Fruit fly (Drosophila melanogaster) whole organism, embryonic: ENCODE data around the gene IntS10.
A peak's percentile ranks its signal among the peaks of the same experiment; 100 is the strongest.

ENCODE experiments used
- Ada2b ChIP-seq: fragments of 200-800 bp; sonication (Bioruptor generic); IDR thresholded peaks from 2 replicates; pipeline ENCODE4 v1.3.6; 2022; ENCODE audit warnings: missing biosample characterization, missing genetic modification characterization
- Aef1 ChIP-seq: fragments of 200-800 bp; sonication (Bioruptor generic); IDR thresholded peaks from 3 replicates; pipeline ENCODE4 v1.3.6; 2022; ENCODE audit warnings: missing biosample characterization, missing genetic modification characterization
- B-H1 ChIP-seq: fragments of 200-800 bp; sonication (Bioruptor generic); IDR thresholded peaks from 3 replicates; pipeline ENCODE4 v1.3.6; 2022; ENCODE audit warnings: missing biosample characterization, missing genetic modification characterization
- CG10274 ChIP-seq: fragments of 200-800 bp; sonication (Bioruptor generic); optimal IDR thresholded peaks from 3 replicates; lab custom pipeline; 2017; ENCODE audit warnings: missing biosample characterization, mild to moderate bottlenecking, missing genetic modification characterization
- CG10979 ChIP-seq: fragments of 200-800 bp; sonication (Bioruptor generic); optimal IDR thresholded peaks from 2 replicates; lab custom pipeline; 2018; ENCODE audit warnings: missing biosample characterization, mild to moderate bottlenecking, missing genetic modification characterization, moderate library complexity
- CG11696 ChIP-seq: fragments of 200-800 bp; sonication (Bioruptor generic); IDR thresholded peaks from 2 replicates; pipeline ENCODE4 v1.3.6; 2022; ENCODE audit warnings: missing biosample characterization, missing genetic modification characterization
- CG12071 ChIP-seq: fragments of 200-800 bp; sonication (Bioruptor generic); optimal IDR thresholded peaks from 3 replicates; lab custom pipeline; 2018; ENCODE audit warnings: missing biosample characterization, mild to moderate bottlenecking, missing genetic modification characterization
- CG1233 ChIP-seq: fragments of 200-800 bp; sonication (Bioruptor generic); optimal IDR thresholded peaks from 4 replicates; lab custom pipeline; 2018; ENCODE audit warnings: missing biosample characterization, mild to moderate bottlenecking, missing genetic modification characterization
- CG1603 ChIP-seq: fragments of 200-800 bp; sonication (Bioruptor generic); optimal IDR thresholded peaks from 2 replicates; lab custom pipeline; 2019; ENCODE audit warnings: missing biosample characterization, mild to moderate bottlenecking, missing genetic modification characterization, moderate library complexity
- CG18599 ChIP-seq: fragments of 200-800 bp; sonication (Bioruptor generic); optimal IDR thresholded peaks from 3 replicates; lab custom pipeline; 2017; ENCODE audit warnings: missing biosample characterization, missing genetic modification characterization, mild to moderate bottlenecking, moderate library complexity, missing genetic modification reagents
- CG2129 ChIP-seq: fragments of 200-800 bp; sonication (Bioruptor generic); IDR thresholded peaks from 2 replicates; pipeline ENCODE4 v1.3.6; 2022; ENCODE audit warnings: missing biosample characterization, missing genetic modification characterization; ENCODE audit not compliant: partially characterized antibody
- CG30403 ChIP-seq: fragments of 200-800 bp; sonication (Bioruptor generic); optimal IDR thresholded peaks from 3 replicates; lab custom pipeline; 2016; ENCODE audit warnings: missing biosample characterization, missing genetic modification characterization
- CG3726 ChIP-seq: fragments of 200-800 bp; sonication (Bioruptor generic); IDR thresholded peaks from 3 replicates; pipeline ENCODE4, ENCODE4 v1.3.6; 2022; ENCODE audit warnings: missing biosample characterization, missing genetic modification characterization
- CG4730 ChIP-seq: fragments of 200-800 bp; sonication (Bioruptor generic); IDR thresholded peaks from 2 replicates; pipeline ENCODE4 v1.3.6; 2022; ENCODE audit warnings: missing biosample characterization, missing genetic modification characterization
- CG6254 ChIP-seq: fragments of 200-800 bp; sonication (Bioruptor generic); optimal IDR thresholded peaks from 3 replicates; lab custom pipeline; 2017; ENCODE audit warnings: mild to moderate bottlenecking, missing biosample characterization, missing genetic modification reagents, missing genetic modification characterization
- Dip3 ChIP-seq: fragments of 200-800 bp; sonication (Bioruptor generic); optimal IDR thresholded peaks from 3 replicates; lab custom pipeline; 2016; ENCODE audit warnings: missing biosample characterization, missing genetic modification characterization
- Doc3 ChIP-seq: fragments of 200-800 bp; sonication (Bioruptor generic); IDR thresholded peaks from 3 replicates; pipeline ENCODE4 v1.3.6; 2022; ENCODE audit warnings: missing biosample characterization, missing genetic modification characterization; ENCODE audit not compliant: partially characterized antibody
- Dref ChIP-seq: fragments of 200-800 bp; sonication (Bioruptor generic); IDR thresholded peaks from 2 replicates; pipeline ENCODE4 v1.3.6; 2022; ENCODE audit warnings: missing biosample characterization, missing genetic modification characterization
- Elba2 ChIP-seq: fragments of 200-800 bp; sonication (Bioruptor generic); optimal IDR thresholded peaks from 3 replicates; lab custom pipeline; 2016; ENCODE audit warnings: missing biosample characterization, missing genetic modification characterization
- H15 ChIP-seq: fragments of 200-800 bp; sonication (Bioruptor generic); IDR thresholded peaks from 3 replicates; pipeline ENCODE4 v1.3.6; 2022; ENCODE audit warnings: missing biosample characterization, missing genetic modification characterization
- HLH3B ChIP-seq: fragments of 200-800 bp; sonication (Bioruptor generic); IDR thresholded peaks from 2 replicates; pipeline ENCODE4 v1.3.6; 2022; ENCODE audit warnings: missing biosample characterization, missing genetic modification characterization
- HLH4C ChIP-seq: fragments of 200-800 bp; sonication (Bioruptor generic); IDR thresholded peaks from 3 replicates; pipeline ENCODE4 v1.3.6; 2022; ENCODE audit warnings: missing biosample characterization, missing genetic modification characterization; ENCODE audit not compliant: partially characterized antibody
- MESR4 ChIP-seq: fragments of 200-800 bp; sonication (Bioruptor generic); optimal IDR thresholded peaks from 2 replicates; lab custom pipeline; 2018; ENCODE audit warnings: missing biosample characterization, mild to moderate bottlenecking, missing genetic modification characterization, moderate library complexity
- NFAT ChIP-seq: fragments of 200-800 bp; sonication (Bioruptor generic); IDR thresholded peaks from 2 replicates; pipeline ENCODE4 v1.3.6; 2022; ENCODE audit warnings: missing biosample characterization, missing genetic modification characterization
- Six4 ChIP-seq: fragments of 200-800 bp; sonication (Bioruptor generic); optimal IDR thresholded peaks from 2 replicates; lab custom pipeline; 2016; ENCODE audit warnings: missing biosample characterization, missing genetic modification characterization
- Spps ChIP-seq: fragments of 200-800 bp; sonication (Bioruptor generic); optimal IDR thresholded peaks from 2 replicates; lab custom pipeline; 2018; ENCODE audit warnings: missing biosample characterization, mild to moderate bottlenecking, missing genetic modification characterization
- Xrp1 ChIP-seq: fragments of 200-800 bp; sonication (Bioruptor generic); IDR thresholded peaks from 2 replicates; pipeline ENCODE4 v1.3.6; 2022; ENCODE audit warnings: missing biosample characterization, missing genetic modification characterization
- al ChIP-seq: fragments of 200-800 bp; sonication (Bioruptor generic); IDR thresholded peaks from 2 replicates; pipeline ENCODE4 v1.3.6; 2022; ENCODE audit warnings: missing biosample characterization, missing genetic modification characterization
- ato ChIP-seq: fragments of 200-800 bp; sonication (Bioruptor generic); IDR thresholded peaks from 2 replicates; pipeline ENCODE4 v1.3.6; 2022; ENCODE audit warnings: missing biosample characterization, missing genetic modification characterization; ENCODE audit not compliant: partially characterized antibody
- cad ChIP-seq: fragments of >200 bp; optimal IDR thresholded peaks from 2 replicates; lab custom pipeline; 2017; ENCODE audit warnings: missing biosample characterization, missing genetic modification characterization
- chm ChIP-seq: fragments of 200-800 bp; sonication (Bioruptor generic); IDR thresholded peaks from 2 replicates; pipeline ENCODE4 v1.3.6; 2022; ENCODE audit warnings: missing biosample characterization, missing genetic modification characterization
- dpn ChIP-seq, 2 experiments: fragments of 200-800 bp; sonication (Bioruptor generic); optimal IDR thresholded peaks; 3 replicates each; lab custom pipeline; 2016; ENCODE audit warnings: missing biosample characterization in 2 of 2, missing genetic modification characterization in 2 of 2
- gce ChIP-seq: fragments of 200-800 bp; sonication (Bioruptor generic); IDR thresholded peaks from 3 replicates; pipeline ENCODE4 v1.3.6; 2022; ENCODE audit warnings: missing biosample characterization, missing genetic modification characterization
- gcm ChIP-seq: fragments of 200-800 bp; sonication (Bioruptor generic); optimal IDR thresholded peaks from 2 replicates; lab custom pipeline; 2019; ENCODE audit warnings: missing biosample characterization, mild to moderate bottlenecking, missing genetic modification characterization, moderate library complexity
- ham ChIP-seq: fragments of 200-800 bp; sonication (Bioruptor generic); IDR thresholded peaks from 2 replicates; pipeline ENCODE4 v1.3.6; 2022; ENCODE audit warnings: missing biosample characterization, missing genetic modification characterization
- kay ChIP-seq: fragments of 200-800 bp; sonication (Bioruptor generic); optimal IDR thresholded peaks from 2 replicates; lab custom pipeline; 2016; ENCODE audit warnings: missing biosample characterization, missing genetic modification characterization
- oc ChIP-seq: fragments of 200-800 bp; sonication (Bioruptor generic); optimal IDR thresholded peaks from 2 replicates; lab custom pipeline; 2018; ENCODE audit warnings: missing biosample characterization, mild to moderate bottlenecking, missing genetic modification characterization, moderate library complexity
- org-1 ChIP-seq: fragments of 200-800 bp; sonication (Bioruptor generic); optimal IDR thresholded peaks from 2 replicates; lab custom pipeline; 2017; ENCODE audit warnings: missing biosample characterization, missing genetic modification characterization
- pfk ChIP-seq: fragments of 200-800 bp; sonication (Bioruptor generic); optimal IDR thresholded peaks from 2 replicates; lab custom pipeline; 2018; ENCODE audit warnings: missing biosample characterization, mild to moderate bottlenecking, missing genetic modification characterization, moderate library complexity
- pnt ChIP-seq: fragments of 200-800 bp; sonication (Bioruptor generic); optimal IDR thresholded peaks from 3 replicates; lab custom pipeline; 2016; ENCODE audit warnings: missing biosample characterization, missing genetic modification characterization
- row ChIP-seq: fragments of 200-800 bp; sonication (Bioruptor generic); IDR thresholded peaks from 3 replicates; pipeline ENCODE4 v1.3.6; 2022; ENCODE audit warnings: missing biosample characterization, missing genetic modification characterization
- seq ChIP-seq: fragments of 200-800 bp; sonication (Bioruptor generic); IDR thresholded peaks from 2 replicates; pipeline ENCODE4 v1.3.6; 2022; ENCODE audit warnings: missing biosample characterization, missing genetic modification characterization
- slou ChIP-seq: fragments of 200-800 bp; sonication (Bioruptor generic); optimal IDR thresholded peaks from 3 replicates; lab custom pipeline; 2016; ENCODE audit warnings: missing biosample characterization, missing genetic modification characterization
- wdn ChIP-seq: fragments of 200-800 bp; sonication (Bioruptor generic); IDR thresholded peaks from 2 replicates; pipeline ENCODE4 v1.3.6; 2022; ENCODE audit warnings: missing biosample characterization, missing genetic modification characterization
- zen ChIP-seq: fragments of 200-800 bp; sonication (Bioruptor generic); optimal IDR thresholded peaks from 3 replicates; lab custom pipeline; 2018; ENCODE audit warnings: missing biosample characterization, mild to moderate bottlenecking, missing genetic modification characterization, moderate library complexity

The IntS10 gene

DNA sequence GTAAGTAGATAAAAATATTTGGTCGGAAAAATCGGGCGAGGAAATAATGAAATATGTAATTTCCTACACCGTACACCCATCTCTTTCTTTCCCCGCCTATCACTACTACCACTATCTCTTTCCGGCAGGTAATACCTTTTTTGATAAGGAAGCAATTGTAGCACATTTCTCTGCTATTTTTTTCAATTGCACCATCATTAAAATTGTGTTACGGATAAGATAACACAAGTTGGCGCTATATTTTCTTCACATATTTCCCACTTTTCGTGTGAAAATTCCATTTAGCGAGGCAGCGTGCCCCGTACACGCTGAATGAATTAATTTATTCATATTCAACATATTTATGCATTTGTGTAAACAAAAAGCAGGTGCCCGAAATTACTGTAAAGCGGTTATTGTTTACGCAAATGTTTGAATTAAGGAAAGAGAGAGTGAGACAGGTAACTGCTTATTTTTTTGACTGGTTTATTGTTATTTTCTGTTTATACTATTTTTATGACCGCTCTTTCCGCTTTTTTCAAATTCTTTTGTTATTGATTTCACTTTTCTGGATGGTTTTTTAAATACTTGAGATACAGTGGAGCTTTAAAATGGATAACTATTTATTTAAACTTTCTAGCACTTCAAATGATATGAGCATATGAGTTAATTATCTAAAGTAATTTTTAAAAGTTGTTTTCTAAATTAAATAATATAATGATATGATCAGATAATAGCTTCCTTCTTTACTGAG, 20.0 kb upstream of the IntS10 start (continued):
- TF ChIP-seq Six4 (GFP tag; lab: Kevin White, UChicago) (no peak), CG3726 (GFP tag; lab: Robert Waterston, UW) (no peak), CG1233 (GFP tag; lab: Kevin White, UChicago) (peak; percentile 34), Doc3 (no peak), zen (tag; lab: Kevin White, UChicago) (no peak), ham (GFP tag; lab: Robert Waterston, UW) (no peak), CG18599 (GFP tag; lab: Kevin White, UChicago) (no peak), chm (no peak), org-1 (GFP tag; lab: Kevin White, UChicago) (peak; percentile 13), oc (tag; lab: Kevin White, UChicago) (peak; percentile 57), CG30403 (peak; percentile 53), CG10274 (GFP tag; lab: Kevin White, UChicago) (no peak), al (peak; percentile 49; the same call in 1 of the 2 replicates), CG4730 (GFP tag; lab: Robert Waterston, UW) (peak; percentile 52), CG2129 (GFP tag; lab: Robert Waterston, UW) (no peak), wdn (GFP tag; lab: Robert Waterston, UW) (no peak), dpn (GFP tag; optimal IDR thresholded peaks at IDR 0.05; lab: Kevin White, UChicago) (peak in 1 of 2 experiments; percentile 38), slou (GFP tag; lab: Kevin White, UChicago) (no peak), NFAT (GFP tag; lab: Robert Waterston, UW) (no peak), cad (GFP tag; lab: Kevin White, UChicago) (no peak), Aef1 (GFP tag; lab: Robert Waterston, UW) (peak; percentile 33; the same call in 1 of the 3 replicates), seq (GFP tag; lab: Robert Waterston, UW) (peak; percentile 59), B-H1 (no peak), pnt (no peak), HLH3B (peak; percentile 62; the same call in 1 of the 2 replicates), Spps (tag; lab: Kevin White, UChicago) (no peak), kay (no peak), CG12071 (GFP tag; lab: Kevin White, UChicago) (no peak), ato (GFP tag; lab: Robert Waterston, UW) (no peak), gce (GFP tag; lab: Robert Waterston, UW) (no peak), Xrp1 (peak; percentile 72), CG11696 (no peak; the same call in 1 of the 2 replicates), pfk (GFP tag; lab: Kevin White, UChicago) (no peak), Dref (GFP tag; lab: Robert Waterston, UW) (no peak), gcm (GFP tag; lab: Kevin White, UChicago) (peak; percentile 35), row (GFP tag; lab: Robert Waterston, UW) (peak; percentile 77), Ada2b (GFP tag; lab: Robert Waterston, UW) (no peak; the same call in 1 of the 2 replicates), CG6254 (GFP tag; lab: Kevin White, UChicago) (no peak), Elba2 (GFP tag; lab: Kevin White, UChicago) (no peak), CG1603 (no peak), Dip3 (GFP tag; lab: Kevin White, UChicago) (no peak), MESR4 (GFP tag; lab: Kevin White, UChicago) (no peak), CG10979 (tag; lab: Kevin White, UChicago) (no peak), HLH4C (no peak), H15 (0 out of 3 replicates have a peak, but pooled peaks have one; percentile 19)
- TF ChIP-seq, all 482 proteins: peak for 137
